Fruit fly (Drosophila melanogaster): ENCODE measurements around the gene MED1.

DNA sequence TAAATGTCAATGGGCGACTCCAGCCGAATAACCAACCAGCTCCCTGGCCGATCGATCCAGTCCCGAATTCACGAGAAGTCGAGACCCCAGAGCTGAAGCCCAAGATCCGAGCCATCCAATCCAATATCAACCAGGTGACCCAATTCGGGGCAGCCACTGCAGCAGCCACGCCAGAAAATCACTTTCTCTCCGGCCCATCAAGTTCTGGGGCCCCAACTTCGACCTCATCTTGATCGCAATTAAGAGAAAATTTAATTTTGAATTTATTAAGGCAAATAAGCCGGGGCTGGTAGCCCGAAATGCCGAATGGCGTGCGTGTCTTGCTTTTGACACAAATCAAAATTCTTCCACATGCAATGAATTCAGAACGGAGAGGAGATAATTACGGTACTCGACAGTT is 13.6 kb upstream of the MED1 start:
- no peak for TF ChIP-seq Hand (GFP tag; optimal IDR thresholded peaks at IDR 0.05)
- TF ChIP-seq CG3995 (GFP tag; optimal IDR thresholded peaks at IDR 0.05): no peak
- no peak for TF ChIP-seq HLH3B (GFP tag; IDR thresholded peaks at IDR 0.05)
- no peak for TF ChIP-seq CTCF (GFP tag; optimal IDR thresholded peaks at IDR 0.05)
